Worm (Caenorhabditis elegans) whole organism, L4 larva: ENCODE measurements around the gene srh-132.
"Not testable (repeated sequence)": the region's sequence is repeated elsewhere in the genome, so short reads cannot be mapped to it uniquely, and the experiment has no call there.

Experiments used
- F49E8.2 ChIP-seq: sonication (generic microtip); optimal IDR thresholded peaks from 2 replicates; lab custom pipeline; 2016; ENCODE audit warnings: missing compliant biosample characterization, mild to moderate bottlenecking, missing genetic modification characterization, borderline replicate concordance
- Y5F2A.4 ChIP-seq: fragments of 200-800 bp; sonication (Bioruptor generic); optimal IDR thresholded peaks from 2 replicates; lab custom pipeline; 2018; ENCODE audit warnings: mild to moderate bottlenecking, missing genetic modification characterization, missing compliant biosample characterization
- aha-1 ChIP-seq: fragments of 150-350 bp; peaks from one replicate; lab custom pipeline; 2014; ENCODE audit warnings: missing biosample characterization, missing genetic modification characterization
- arid-1 ChIP-seq: fragments of 200-800 bp; sonication (Bioruptor generic); conservative IDR thresholded peaks from 2 replicates; pipeline ENCODE4 v1.3.6; 2022; ENCODE audit warnings: missing genetic modification reagents, missing genetic modification characterization, missing compliant biosample characterization
- ceh-28 ChIP-seq: fragments of 150-350 bp; optimal IDR thresholded peaks from 2 replicates; lab custom pipeline; 2014; ENCODE audit warnings: missing biosample characterization, missing genetic modification reagents, missing genetic modification characterization
- ceh-44 ChIP-seq: fragments of 200-800 bp; sonication (Bioruptor generic); IDR thresholded peaks from 2 replicates; pipeline ENCODE4 v1.3.6; 2022; ENCODE audit warnings: missing genetic modification reagents, missing genetic modification characterization, missing compliant biosample characterization
- ceh-82 ChIP-seq: sonication (generic microtip); optimal IDR thresholded peaks from 2 replicates; lab custom pipeline; 2017; ENCODE audit warnings: missing biosample characterization, missing genetic modification characterization
- daf-16 ChIP-seq, 3 experiments: sonication (generic microtip); optimal IDR thresholded peaks; 2 replicates each; lab custom pipeline; 2016 to 2017; ENCODE audit warnings: missing genetic modification characterization in 3 of 3, missing genetic modification reagents in 3 of 3, mild to moderate bottlenecking in 2 of 3, missing compliant biosample characterization in 2 of 3, missing biosample characterization in 1 of 3, moderate library complexity in 1 of 3
- dve-1 ChIP-seq: sonication (generic microtip); optimal IDR thresholded peaks from 2 replicates; lab custom pipeline; 2017; ENCODE audit warnings: antibody characterized with exemption, mild to moderate bottlenecking, missing genetic modification characterization, missing compliant biosample characterization; ENCODE audit not compliant: insufficient read depth
- hlh-11 ChIP-seq: fragments of 200-800 bp; sonication (Bioruptor generic); optimal IDR thresholded peaks from 2 replicates; lab custom pipeline; 2018; ENCODE audit warnings: mild to moderate bottlenecking, missing genetic modification characterization, missing compliant biosample characterization
- jun-1 ChIP-seq: fragments of 150-350 bp; optimal IDR thresholded peaks from 2 replicates; lab custom pipeline; 2014; ENCODE audit warnings: missing biosample characterization, missing genetic modification reagents, missing genetic modification characterization
- lin-13 ChIP-seq: fragments of 150-350 bp; optimal IDR thresholded peaks from 2 replicates; lab custom pipeline; 2014; ENCODE audit warnings: missing biosample characterization, missing genetic modification reagents, missing genetic modification characterization
- lin-39 ChIP-seq: fragments of 150-350 bp; optimal IDR thresholded peaks from 2 replicates; lab custom pipeline; 2014; ENCODE audit warnings: missing biosample characterization, missing genetic modification reagents, missing genetic modification characterization
- mdl-1 ChIP-seq, 2 experiments: fragments of 150-350 bp in 1 of 2; sonication (generic microtip) in 1 of 2; optimal IDR thresholded peaks; 2 replicates each; lab custom pipeline; 2014 to 2017; ENCODE audit warnings: missing biosample characterization in 2 of 2, missing genetic modification characterization in 2 of 2
- mep-1 ChIP-seq: fragments of 150-350 bp; sonication (generic microtip); optimal IDR thresholded peaks from 3 replicates; lab custom pipeline; 2014; ENCODE audit warnings: missing biosample characterization, missing genetic modification characterization
- nhr-102 ChIP-seq: sonication (generic microtip); optimal IDR thresholded peaks from 2 replicates; lab custom pipeline; 2016; ENCODE audit warnings: mild to moderate bottlenecking, missing genetic modification characterization, moderate library complexity, missing compliant biosample characterization
- nhr-41 ChIP-seq: fragments of 200-800 bp; sonication (Bioruptor generic); IDR thresholded peaks from 2 replicates; pipeline ENCODE4 v1.3.6; 2022; ENCODE audit warnings: missing genetic modification reagents, missing genetic modification characterization, missing compliant biosample characterization
- nhr-42 ChIP-seq: fragments of 200-800 bp; sonication (Bioruptor generic); IDR thresholded peaks from 2 replicates; pipeline ENCODE4 v1.3.6; 2022; ENCODE audit warnings: missing genetic modification characterization, missing compliant biosample characterization
- php-3 ChIP-seq: fragments of 200-800 bp; sonication (Bioruptor generic); IDR thresholded peaks from 2 replicates; pipeline ENCODE4 v1.3.6; 2022; ENCODE audit warnings: missing genetic modification reagents, missing genetic modification characterization, missing compliant biosample characterization
- pqm-1 ChIP-seq: sonication (generic microtip); optimal IDR thresholded peaks from 2 replicates; lab custom pipeline; 2017; ENCODE audit warnings: missing biosample characterization, missing genetic modification characterization
- rbr-2 ChIP-seq: sonication (generic microtip); optimal IDR thresholded peaks from 2 replicates; lab custom pipeline; 2016; ENCODE audit warnings: missing genotype, missing genetic modification characterization, missing compliant biosample characterization
- sdz-12 ChIP-seq: fragments of 200-800 bp; sonication (Bioruptor generic); optimal IDR thresholded peaks from 2 replicates; lab custom pipeline; 2018; ENCODE audit warnings: mild to moderate bottlenecking, missing genetic modification characterization, missing compliant biosample characterization
- set-16 ChIP-seq: fragments of 200-800 bp; sonication (Bioruptor generic); IDR thresholded peaks from 2 replicates; pipeline ENCODE4 v1.3.6; 2022; ENCODE audit warnings: missing genetic modification reagents, missing genetic modification characterization, missing compliant biosample characterization
- skn-1 ChIP-seq: fragments of 150-350 bp; optimal IDR thresholded peaks from 2 replicates; lab custom pipeline; 2014; ENCODE audit warnings: missing biosample characterization, missing genetic modification characterization
- snpc-4 ChIP-seq: fragments of 150-350 bp; optimal IDR thresholded peaks from 2 replicates; lab custom pipeline; 2014; ENCODE audit warnings: missing biosample characterization, missing genetic modification characterization
- spr-1 ChIP-seq: sonication (generic microtip); optimal IDR thresholded peaks from 2 replicates; lab custom pipeline; 2016; ENCODE audit warnings: mild to moderate bottlenecking, missing genetic modification characterization, missing compliant biosample characterization
- tag-97 ChIP-seq: fragments of 200-800 bp; sonication (Bioruptor generic); IDR thresholded peaks from 2 replicates; pipeline ENCODE4 v1.3.6; 2022; ENCODE audit warnings: missing genetic modification characterization, missing compliant biosample characterization
- tra-1 ChIP-seq: fragments of 200-800 bp; sonication (Bioruptor generic); IDR thresholded peaks from 2 replicates; pipeline ENCODE4 v1.3.6; 2022; ENCODE audit warnings: missing genetic modification reagents, missing genetic modification characterization, missing compliant biosample characterization
- unc-62 ChIP-seq, 3 experiments: fragments of 150-350 bp in 1 of 3; sonication (generic microtip); optimal IDR thresholded peaks in 2 of 3; peaks in 1 of 3; 1 replicate in 1 of 3; 2 replicates in 2 of 3; lab custom pipeline; 2014 to 2017; ENCODE audit warnings: missing biosample characterization in 3 of 3, missing genetic modification characterization in 3 of 3, missing genetic modification reagents in 3 of 3, missing genotype in 1 of 3
- vab-7 ChIP-seq: fragments of 200-800 bp; sonication (Bioruptor generic); IDR thresholded peaks from 2 replicates; pipeline ENCODE4 v1.3.6; 2022; ENCODE audit warnings: missing genetic modification reagents, missing genetic modification characterization, missing compliant biosample characterization
- zag-1 ChIP-seq: fragments of 150-350 bp; optimal IDR thresholded peaks from 2 replicates; lab custom pipeline; 2014; ENCODE audit warnings: missing biosample characterization, missing genetic modification characterization
- zfp-3 ChIP-seq: fragments of 200-800 bp; sonication (Bioruptor generic); conservative IDR thresholded peaks from 2 replicates; pipeline ENCODE4 v1.3.6; 2022; ENCODE audit warnings: missing genetic modification reagents, missing genetic modification characterization, missing compliant biosample characterization
- ztf-11 ChIP-seq: fragments of 150-350 bp; optimal IDR thresholded peaks from 2 replicates; lab custom pipeline; 2014; ENCODE audit warnings: missing biosample characterization, missing genetic modification characterization

The srh-132 gene

ce11 chrV:17436492-17436891 lies 26.4 kb downstream of the srh-132 start, which contains the start of gene F20E11.18:
TSS of gene F20E11.18 (minus strand) at chrV:17436592.
- TF ChIP-seq rbr-2 (no peak), spr-1 (tag; lab: Kevin White, UChicago) (no peak), mdl-1 (tag; optimal IDR thresholded peaks at IDR 0.05; lab: Kevin White, UChicago) (no peak), tag-97 (GFP tag; lab: Robert Waterston, UW) (no peak), vab-7 (GFP tag; lab: Robert Waterston, UW) (no peak)

- no peak for TF ChIP-seq mep-1 (tag; lab: Kevin White, UChicago)
- TF ChIP-seq dve-1 (tag; lab: Kevin White, UChicago): no peak
- no peak for TF ChIP-seq arid-1
- no peak for TF ChIP-seq ztf-11 (tag; lab: Kevin White, UChicago)
- no peak for TF ChIP-seq lin-39 (tag; lab: Kevin White, UChicago)
- TF ChIP-seq tag-97 (GFP tag; lab: Robert Waterston, UW): no peak
- TF ChIP-seq sdz-12: no peak
- TF ChIP-seq zfp-3: no peak
- no peak for TF ChIP-seq jun-1 (tag; lab: Kevin White, UChicago)
- no peak for TF ChIP-seq nhr-41
- TF ChIP-seq ceh-44: no peak
- no peak for TF ChIP-seq nhr-42 (GFP tag; lab: Robert Waterston, UW)
- no peak for TF ChIP-seq skn-1
- no peak for TF ChIP-seq daf-16 (GFP tag; optimal IDR thresholded peaks at IDR 0.05; lab: Kevin White, UChicago)
- TF ChIP-seq daf-16 (tag; optimal IDR thresholded peaks at IDR 0.05; lab: Kevin White, UChicago): no peak
- TF ChIP-seq hlh-11 (tag; lab: Kevin White, UChicago): no peak
- TF ChIP-seq nhr-102 (tag; lab: Kevin White, UChicago): no peak
- TF ChIP-seq lin-13 (GFP tag; lab: Kevin White, UChicago): no peak
Observed at ce11 chrV:17438317-17438716, 28.3 kb downstream of the srh-132 start, which contains the start of gene srsx-2. TSS of gene srsx-2 (minus strand) at chrV:17438417.

- no peak for TF ChIP-seq ceh-28 (tag; lab: Kevin White, UChicago)
- TF ChIP-seq pqm-1 (tag; lab: Kevin White, UChicago): no peak
- TF ChIP-seq ceh-82 (tag; lab: Kevin White, UChicago): no peak
- no peak for TF ChIP-seq snpc-4 (tag; lab: Kevin White, UChicago)
- TF ChIP-seq php-3 (GFP tag; lab: Robert Waterston, UW): no peak
- TF ChIP-seq F49E8.2 (tag; lab: Kevin White, UChicago): no peak
- no peak for TF ChIP-seq zag-1 (tag; lab: Kevin White, UChicago)
- TF ChIP-seq set-16 (GFP tag; lab: Robert Waterston, UW): no peak
- TF ChIP-seq lin-13 (GFP tag; lab: Kevin White, UChicago): no peak
- no peak for TF ChIP-seq Y5F2A.4 (GFP tag; lab: Kevin White, UChicago)
- TF ChIP-seq, all 104 proteins: peak for 0
Observed at ce11 chrV:17439406-17439805, 29.4 kb downstream of the srh-132 start, which contains the start of gene srh-154. TSS of gene srh-154 (plus strand) at chrV:17439706.

- TF ChIP-seq aha-1 (tag; lab: Kevin White, UChicago): peak; percentile 90
- no peak for TF ChIP-seq tra-1 (GFP tag; lab: Robert Waterston, UW)
- no peak for TF ChIP-seq lin-39 (tag; lab: Kevin White, UChicago)
Observed at ce11 chrV:17449836-17450235, 39.8 kb downstream of the srh-132 start.

DNA sequence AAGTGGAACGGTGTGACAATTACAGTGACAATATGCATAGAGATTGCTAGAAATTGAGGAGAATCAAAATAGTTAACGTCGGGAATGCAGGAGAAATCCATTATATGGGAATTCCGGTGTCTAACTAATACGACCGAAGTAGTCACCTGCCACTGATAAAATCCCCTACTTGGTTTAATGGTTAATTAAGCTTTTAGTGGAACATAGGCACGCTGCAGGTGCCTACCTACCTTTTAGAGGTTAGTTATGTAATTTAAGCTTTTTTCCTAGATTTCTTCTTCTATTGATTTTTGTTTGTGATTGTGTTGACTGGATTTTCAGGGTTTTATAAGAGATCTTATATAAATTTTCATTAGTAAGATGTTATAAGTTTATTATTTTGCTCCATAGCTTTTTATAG lies 46.1 kb downstream of the srh-132 start, which contains the start of gene srh-203:
TSS of gene srh-203 (minus strand) at position 101 of the 400 bp plus-strand sequence.
- TF ChIP-seq unc-62 (GFP tag; optimal IDR thresholded peaks at IDR 0.05 in 1 of 2; lab: Kevin White, UChicago): peak in 1 of 2 experiments; percentile 17
- not testable (repeated sequence) for TF ChIP-seq unc-62 (tag; optimal IDR thresholded peaks at IDR 0.05; lab: Kevin White, UChicago)
